Fruit fly (Drosophila melanogaster) whole organism, prepupa: Measurements from ENCODE around the gene Eig71Eh.

Source experiments
- CG10669 ChIP-seq: fragments of 200-800 bp; sonication (Bioruptor generic); optimal IDR thresholded peaks from 3 replicates; lab custom pipeline; 2018; ENCODE audit warnings: missing biosample characterization, mild to moderate bottlenecking, missing genetic modification characterization, moderate library complexity
- CG7368 ChIP-seq: fragments of 200-800 bp; sonication (Bioruptor generic); optimal IDR thresholded peaks from 3 replicates; lab custom pipeline; 2016; ENCODE audit warnings: missing biosample characterization, missing genetic modification characterization
- Eip75B ChIP-seq: fragments of 200-800 bp; sonication (Bioruptor generic); optimal IDR thresholded peaks from 3 replicates; lab custom pipeline; 2016; ENCODE audit warnings: missing biosample characterization, missing genetic modification characterization
- Ets96B ChIP-seq: fragments of 200-800 bp; optimal IDR thresholded peaks from 2 replicates; lab custom pipeline; 2019; ENCODE audit warnings: missing biosample characterization, mild to moderate bottlenecking, missing genetic modification characterization, moderate library complexity
- Hr39 ChIP-seq: fragments of 200-800 bp; sonication (Bioruptor generic); optimal IDR thresholded peaks from 2 replicates; lab custom pipeline; 2016; ENCODE audit warnings: missing biosample characterization, missing genetic modification characterization
- Lpt ChIP-seq: fragments of 200-800 bp; sonication (Bioruptor generic); optimal IDR thresholded peaks from 3 replicates; lab custom pipeline; 2016; ENCODE audit warnings: missing biosample characterization, missing genetic modification characterization
- Sox102F ChIP-seq: fragments of 200-800 bp; sonication (Bioruptor generic); optimal IDR thresholded peaks from 2 replicates; lab custom pipeline; 2016; ENCODE audit warnings: missing biosample characterization, mild to moderate bottlenecking, missing genetic modification characterization
- Sox15 ChIP-seq: fragments of 200-800 bp; sonication (Bioruptor generic); optimal IDR thresholded peaks from 3 replicates; lab custom pipeline; 2016; ENCODE audit warnings: missing biosample characterization, missing genetic modification characterization
- acj6 ChIP-seq: fragments of 200-800 bp; sonication (Bioruptor generic); optimal IDR thresholded peaks from 3 replicates; lab custom pipeline; 2016; ENCODE audit warnings: missing biosample characterization, missing genetic modification characterization
- cyc ChIP-seq: fragments of 200-800 bp; sonication (Bioruptor generic); optimal IDR thresholded peaks from 3 replicates; lab custom pipeline; 2016; ENCODE audit warnings: missing biosample characterization, missing genetic modification characterization
- dac ChIP-seq: fragments of 200-800 bp; sonication (Bioruptor generic); optimal IDR thresholded peaks from 2 replicates; lab custom pipeline; 2017; ENCODE audit warnings: missing biosample characterization, mild to moderate bottlenecking, missing genetic modification characterization
- eg ChIP-seq: fragments of 200-800 bp; sonication (Bioruptor generic); IDR thresholded peaks from 3 replicates; pipeline ENCODE4 v1.3.6; 2022; ENCODE audit warnings: missing biosample characterization, missing genetic modification characterization

dm6 chr3L:15669939-15670338 lies 10.7 kb upstream of the Eig71Eh start:
- no peak for TF ChIP-seq Ets96B (tag; lab: Kevin White, UChicago)
- TF ChIP-seq CG10669 (GFP tag; lab: Kevin White, UChicago) = no peak
- no peak for TF ChIP-seq acj6 (GFP tag; lab: Kevin White, UChicago)
- no peak for TF ChIP-seq dac (GFP tag; lab: Kevin White, UChicago)
- TF ChIP-seq eg (GFP tag; lab: Robert Waterston, UW) = no peak
- no peak for TF ChIP-seq Eip75B
- TF ChIP-seq cyc (GFP tag; lab: Kevin White, UChicago) = no peak
- no peak for TF ChIP-seq Lpt
- TF ChIP-seq Sox15 (GFP tag; lab: Kevin White, UChicago) = no peak
- no peak for TF ChIP-seq Hr39 (GFP tag; lab: Kevin White, UChicago)
- no peak for TF ChIP-seq CG7368 (GFP tag; lab: Kevin White, UChicago)
- no peak for TF ChIP-seq Sox102F (GFP tag; lab: Kevin White, UChicago)
